Fruit fly (Drosophila melanogaster) whole organism, embryonic: Measurements from ENCODE around the gene CG15044.

Experiments used
- Atf3 ChIP-seq: fragments of 200-800 bp; sonication (Bioruptor generic); optimal IDR thresholded peaks from 3 replicates; lab custom pipeline; 2016; ENCODE audit warnings: missing biosample characterization, missing genetic modification characterization
- Blimp-1 ChIP-seq: fragments of 200-800 bp; sonication (Bioruptor generic); optimal IDR thresholded peaks from 3 replicates; lab custom pipeline; 2018; ENCODE audit warnings: missing biosample characterization, missing genetic modification characterization, mild to moderate bottlenecking, moderate library complexity, missing genetic modification reagents
- CG10274 ChIP-seq: fragments of 200-800 bp; sonication (Bioruptor generic); optimal IDR thresholded peaks from 3 replicates; lab custom pipeline; 2017; ENCODE audit warnings: missing biosample characterization, mild to moderate bottlenecking, missing genetic modification characterization
- CG10654 ChIP-seq: fragments of 200-800 bp; sonication (Bioruptor generic); optimal IDR thresholded peaks from 2 replicates; lab custom pipeline; 2016; ENCODE audit warnings: missing biosample characterization, missing genetic modification characterization
- CG11093 ChIP-seq: fragments of 200-800 bp; sonication (Bioruptor generic); IDR thresholded peaks from 3 replicates; pipeline ENCODE4 v1.3.6; 2022; ENCODE audit warnings: missing biosample characterization, missing genetic modification characterization
- CG11456 ChIP-seq: fragments of 200-800 bp; sonication (Bioruptor generic); IDR thresholded peaks from 3 replicates; pipeline ENCODE4 v1.3.6; 2022; ENCODE audit warnings: missing biosample characterization, missing genetic modification characterization
- CG14667 ChIP-seq: fragments of 200-800 bp; sonication (Bioruptor generic); IDR thresholded peaks from 2 replicates; pipeline ENCODE4 v1.3.6; 2022; ENCODE audit warnings: missing biosample characterization, missing genetic modification characterization
- CG15601 ChIP-seq: fragments of 200-800 bp; sonication (Bioruptor generic); optimal IDR thresholded peaks from 3 replicates; lab custom pipeline; 2019; ENCODE audit warnings: missing biosample characterization, mild to moderate bottlenecking, missing genetic modification characterization, moderate library complexity
- CG2678 ChIP-seq: fragments of 200-800 bp; sonication (Bioruptor generic); optimal IDR thresholded peaks from 3 replicates; lab custom pipeline; 2019; ENCODE audit warnings: missing biosample characterization, mild to moderate bottlenecking, missing genetic modification characterization, moderate library complexity
- CG30403 ChIP-seq: fragments of 200-800 bp; sonication (Bioruptor generic); optimal IDR thresholded peaks from 3 replicates; lab custom pipeline; 2016; ENCODE audit warnings: missing biosample characterization, missing genetic modification characterization
- CG31388 ChIP-seq: fragments of 200-800 bp; sonication (Bioruptor generic); optimal IDR thresholded peaks from 2 replicates; lab custom pipeline; 2016; ENCODE audit warnings: missing biosample characterization, missing genetic modification characterization
- CG3163 ChIP-seq: fragments of 200-800 bp; sonication (Bioruptor generic); optimal IDR thresholded peaks from 3 replicates; lab custom pipeline; 2016; ENCODE audit warnings: missing biosample characterization, missing genetic modification characterization
- CG32532 ChIP-seq: fragments of 200-800 bp; sonication (Bioruptor generic); IDR thresholded peaks from 2 replicates; pipeline ENCODE4 v1.3.6; 2022; ENCODE audit warnings: missing biosample characterization, missing genetic modification characterization
- CG3281 ChIP-seq: fragments of 200-800 bp; sonication (Bioruptor generic); optimal IDR thresholded peaks from 3 replicates; lab custom pipeline; 2017; ENCODE audit warnings: missing biosample characterization, mild to moderate bottlenecking, missing genetic modification characterization
- CG33557 ChIP-seq: fragments of 200-800 bp; sonication (Bioruptor generic); optimal IDR thresholded peaks from 2 replicates; lab custom pipeline; 2019; ENCODE audit warnings: missing biosample characterization, mild to moderate bottlenecking, missing genetic modification characterization, moderate library complexity
- CG42726 ChIP-seq: fragments of 200-800 bp; sonication (Bioruptor generic); IDR thresholded peaks from 2 replicates; pipeline ENCODE4 v1.3.6; 2022; ENCODE audit warnings: missing biosample characterization, missing genetic modification characterization; ENCODE audit not compliant: partially characterized antibody
- CG4328 ChIP-seq: fragments of 200-800 bp; sonication (Bioruptor generic); optimal IDR thresholded peaks from 3 replicates; lab custom pipeline; 2017; ENCODE audit warnings: missing biosample characterization, missing genetic modification reagents, missing genetic modification characterization
- CG43689 ChIP-seq: fragments of 200-800 bp; sonication (Bioruptor generic); IDR thresholded peaks from 2 replicates; pipeline ENCODE4 v1.3.6; 2022; ENCODE audit warnings: missing biosample characterization, missing genetic modification characterization
- CG6689 ChIP-seq: fragments of 200-800 bp; sonication (Bioruptor generic); IDR thresholded peaks from 2 replicates; pipeline ENCODE4 v1.3.6; 2022; ENCODE audit warnings: missing biosample characterization, missing genetic modification characterization
- CG8359 ChIP-seq: fragments of 200-800 bp; sonication (Bioruptor generic); optimal IDR thresholded peaks from 2 replicates; lab custom pipeline; 2017; ENCODE audit warnings: missing biosample characterization, mild to moderate bottlenecking, missing genetic modification characterization, borderline replicate concordance
- CG8478 ChIP-seq: fragments of >200 bp; optimal IDR thresholded peaks from 2 replicates; lab custom pipeline; 2018
- CG9876 ChIP-seq: fragments of 200-800 bp; sonication (Bioruptor generic); optimal IDR thresholded peaks from 2 replicates; lab custom pipeline; 2016; ENCODE audit warnings: missing biosample characterization, missing genetic modification characterization
- Eip74EF ChIP-seq, 2 experiments: fragments of 200-800 bp in 1 of 2; fragments of >200 bp in 1 of 2; sonication (Bioruptor generic) in 1 of 2; optimal IDR thresholded peaks; 2 replicates each; lab custom pipeline; 2017 to 2019; ENCODE audit warnings: missing biosample characterization in 2 of 2, missing genetic modification characterization in 2 of 2, mild to moderate bottlenecking in 1 of 2, moderate library complexity in 1 of 2
- Med ChIP-seq: fragments of 200-800 bp; sonication (Bioruptor generic); peaks from one replicate; lab custom pipeline; 2016; ENCODE audit warnings: missing biosample characterization, missing genetic modification characterization, mild to moderate bottlenecking, inconsistent platforms, moderate library complexity
- Oli ChIP-seq: fragments of 200-800 bp; sonication (Bioruptor generic); optimal IDR thresholded peaks from 2 replicates; lab custom pipeline; 2018; ENCODE audit warnings: missing biosample characterization, mild to moderate bottlenecking, missing genetic modification characterization, moderate library complexity
- TFAM ChIP-seq: fragments of 200-800 bp; sonication (Bioruptor generic); optimal IDR thresholded peaks from 2 replicates; lab custom pipeline; 2017; ENCODE audit warnings: missing biosample characterization, missing genetic modification characterization, inconsistent platforms
- ac ChIP-seq: fragments of 200-800 bp; sonication (Bioruptor generic); optimal IDR thresholded peaks from 3 replicates; lab custom pipeline; 2017; ENCODE audit warnings: missing biosample characterization, mild to moderate bottlenecking, missing genetic modification characterization
- ara ChIP-seq: fragments of 200-800 bp; sonication (Bioruptor generic); IDR thresholded peaks from 2 replicates; pipeline ENCODE4 v1.3.6; 2022; ENCODE audit warnings: missing biosample characterization, missing genetic modification characterization
- ato ChIP-seq: fragments of 200-800 bp; sonication (Bioruptor generic); IDR thresholded peaks from 2 replicates; pipeline ENCODE4 v1.3.6; 2022; ENCODE audit warnings: missing biosample characterization, missing genetic modification characterization; ENCODE audit not compliant: partially characterized antibody
- az2 ChIP-seq: fragments of 200-800 bp; sonication (Bioruptor generic); optimal IDR thresholded peaks from 3 replicates; lab custom pipeline; 2016; ENCODE audit warnings: missing biosample characterization, missing genetic modification characterization
- bbx ChIP-seq: fragments of 200-800 bp; sonication (Bioruptor generic); IDR thresholded peaks from 2 replicates; pipeline ENCODE4 v1.3.6; 2022; ENCODE audit warnings: missing biosample characterization, missing genetic modification characterization; ENCODE audit not compliant: partially characterized antibody
- corto ChIP-seq: fragments of 200-800 bp; sonication (Bioruptor generic); optimal IDR thresholded peaks from 2 replicates; lab custom pipeline; 2016; ENCODE audit warnings: missing biosample characterization, mild to moderate bottlenecking, missing genetic modification characterization, moderate library complexity
- crc ChIP-seq: fragments of 200-800 bp; sonication (Bioruptor generic); optimal IDR thresholded peaks from 2 replicates; lab custom pipeline; 2016; ENCODE audit warnings: missing biosample characterization, missing genetic modification characterization
- exex ChIP-seq: fragments of 200-800 bp; sonication (Bioruptor generic); optimal IDR thresholded peaks from 4 replicates; lab custom pipeline; 2018; ENCODE audit warnings: missing biosample characterization, mild to moderate bottlenecking, missing genetic modification characterization, moderate library complexity
- fd3F ChIP-seq: fragments of 200-800 bp; sonication (Bioruptor generic); optimal IDR thresholded peaks from 2 replicates; lab custom pipeline; 2018; ENCODE audit warnings: missing biosample characterization, mild to moderate bottlenecking, missing genetic modification characterization, moderate library complexity
- ftz-f1 ChIP-seq: fragments of 200-800 bp; sonication (Bioruptor generic); optimal IDR thresholded peaks from 2 replicates; lab custom pipeline; 2016; ENCODE audit warnings: missing biosample characterization, missing genetic modification characterization
- gem ChIP-seq: fragments of 200-800 bp; sonication (Bioruptor generic); optimal IDR thresholded peaks from 2 replicates; lab custom pipeline; 2019; ENCODE audit warnings: missing biosample characterization, mild to moderate bottlenecking, missing genetic modification characterization, moderate library complexity
- gsb-n ChIP-seq: fragments of 200-800 bp; sonication (Bioruptor generic); optimal IDR thresholded peaks from 3 replicates; lab custom pipeline; 2018; ENCODE audit warnings: missing biosample characterization, mild to moderate bottlenecking, missing genetic modification characterization
- hkb ChIP-seq, 2 experiments: fragments of 200-800 bp in 1 of 2; fragments of >200 bp in 1 of 2; sonication (Bioruptor generic) in 1 of 2; IDR thresholded peaks in 1 of 2; optimal IDR thresholded peaks in 1 of 2; 2 replicates each; pipeline versions ENCODE4 v1.3.6 to Lab custom; 2017 to 2022; ENCODE audit warnings: missing biosample characterization in 1 of 2, missing genetic modification characterization in 1 of 2
- nau ChIP-seq: fragments of 200-800 bp; sonication (Bioruptor generic); optimal IDR thresholded peaks from 3 replicates; lab custom pipeline; 2017; ENCODE audit warnings: missing biosample characterization, mild to moderate bottlenecking, missing genetic modification characterization, missing genetic modification reagents
- pnt ChIP-seq: fragments of 200-800 bp; sonication (Bioruptor generic); optimal IDR thresholded peaks from 3 replicates; lab custom pipeline; 2016; ENCODE audit warnings: missing biosample characterization, missing genetic modification characterization
- sens ChIP-seq: fragments of 200-800 bp; sonication (Bioruptor generic); peaks from one replicate; lab custom pipeline; 2016; ENCODE audit warnings: missing biosample characterization, missing genetic modification characterization
- sens-2 ChIP-seq: fragments of 200-800 bp; sonication (Bioruptor generic); IDR thresholded peaks from 2 replicates; pipeline ENCODE4 v1.3.6; 2022; ENCODE audit warnings: missing biosample characterization, missing genetic modification characterization
- sug ChIP-seq: fragments of 200-800 bp; optimal IDR thresholded peaks from 2 replicates; lab custom pipeline; 2019; ENCODE audit warnings: missing biosample characterization, mild to moderate bottlenecking, missing genetic modification characterization, moderate library complexity
- tin ChIP-seq: fragments of 200-800 bp; sonication (Bioruptor generic); optimal IDR thresholded peaks from 3 replicates; lab custom pipeline; 2016; ENCODE audit warnings: missing biosample characterization, missing genetic modification characterization
- tll ChIP-seq, 2 experiments: fragments of 200-800 bp in 1 of 2; fragments of >200 bp in 1 of 2; sonication (Bioruptor generic) in 1 of 2; optimal IDR thresholded peaks; 2 replicates each; lab custom pipeline; 2017 to 2019; ENCODE audit warnings: missing biosample characterization in 2 of 2, missing genetic modification characterization in 2 of 2, mild to moderate bottlenecking in 1 of 2, moderate library complexity in 1 of 2
- trem ChIP-seq: fragments of 200-800 bp; optimal IDR thresholded peaks from 3 replicates; lab custom pipeline; 2019; ENCODE audit warnings: missing biosample characterization, mild to moderate bottlenecking, missing genetic modification characterization, moderate library complexity
- z ChIP-seq: fragments of 200-800 bp; sonication (Bioruptor generic); IDR thresholded peaks from 3 replicates; pipeline ENCODE4 v1.3.6; 2022; ENCODE audit warnings: missing biosample characterization, missing genetic modification characterization

Gene CG15044

DNA sequence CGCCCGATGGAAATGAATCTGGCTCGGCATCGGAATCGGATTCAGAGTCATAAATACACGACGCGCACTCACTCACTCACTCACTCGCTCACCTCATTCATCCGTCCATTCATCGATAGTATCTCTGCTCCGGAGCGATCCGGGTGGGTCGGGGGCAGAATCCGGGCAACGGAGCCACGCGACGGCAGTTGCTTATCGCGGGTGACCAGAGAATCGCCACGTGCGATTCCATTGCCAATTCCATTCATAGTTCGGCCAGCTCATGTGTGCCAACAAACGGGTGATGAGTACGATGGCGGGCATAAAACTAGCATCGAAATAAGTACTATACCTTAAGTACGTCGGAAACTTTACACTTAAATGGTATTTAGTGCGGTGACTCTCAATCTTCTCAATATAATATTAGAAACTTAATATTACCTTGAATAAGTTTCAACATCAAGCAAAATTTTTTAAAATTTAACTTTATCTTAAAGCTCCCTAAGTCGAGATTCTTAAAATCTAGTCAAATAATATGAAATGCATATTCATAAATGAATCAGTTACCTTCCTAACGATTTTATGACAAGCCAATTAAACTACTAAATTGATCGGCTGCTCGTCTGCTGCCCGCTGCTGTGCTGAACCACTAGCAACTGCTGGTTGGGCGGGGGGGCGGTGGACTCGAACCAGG lies 32.9 kb upstream of the CG15044 start (continued):
- peak in 1 of 2 experiments; percentile 5 for TF ChIP-seq Eip74EF (GFP tag; optimal IDR thresholded peaks at IDR 0.05; lab: Kevin White, UChicago)
- TF ChIP-seq bbx (GFP tag; lab: Robert Waterston, UW) = no peak
- no peak for TF ChIP-seq ara (GFP tag; lab: Robert Waterston, UW)
- TF ChIP-seq corto (GFP tag; lab: Kevin White, UChicago) = no peak
- TF ChIP-seq sens (GFP tag; lab: Kevin White, UChicago) = peak; percentile 84
- TF ChIP-seq Atf3 (GFP tag; lab: Kevin White, UChicago) = no peak
- TF ChIP-seq trem = peak; percentile 47
- TF ChIP-seq CG42726 = no peak
- peak; percentile 40 for TF ChIP-seq tin (GFP tag; lab: Kevin White, UChicago)
- 0 out of 2 replicates have a peak, but pooled peaks have one; percentile 8 for TF ChIP-seq CG32532 (GFP tag; lab: Robert Waterston, UW)
- 0 out of 2 replicates have a peak, but pooled peaks have one; percentile 8 for TF ChIP-seq CG14667
- TF ChIP-seq z (GFP tag; lab: Robert Waterston, UW) = peak; percentile 45; the same call in 1 of the 3 replicates
- 0 out of 3 replicates have a peak, but pooled peaks have one; percentile 34 for TF ChIP-seq CG11093 (GFP tag; lab: Robert Waterston, UW)
- TF ChIP-seq CG9876 (GFP tag; lab: Kevin White, UChicago) = no peak
- TF ChIP-seq Oli (tag; lab: Kevin White, UChicago) = peak; percentile 56
- TF ChIP-seq CG10274 (GFP tag; lab: Kevin White, UChicago) = no peak
- TF ChIP-seq CG4328 (GFP tag; lab: Kevin White, UChicago) = no peak
- TF ChIP-seq CG8478 (lab: Kevin White, UChicago) = no peak
- no peak for TF ChIP-seq exex (tag; lab: Kevin White, UChicago)
- TF ChIP-seq ato (GFP tag; lab: Robert Waterston, UW) = no peak
- TF ChIP-seq CG30403 = peak; percentile 48
- no peak for TF ChIP-seq sens-2 (GFP tag; lab: Robert Waterston, UW)
- peak; percentile 40 for TF ChIP-seq CG8359
- TF ChIP-seq CG43689 (GFP tag; lab: Robert Waterston, UW) = no peak
- TF ChIP-seq TFAM (GFP tag; lab: Kevin White, UChicago) = no peak
- peak; percentile 46 for TF ChIP-seq Med
- TF ChIP-seq az2 (GFP tag; lab: Kevin White, UChicago) = peak; percentile 1
- TF ChIP-seq pnt = no peak
- peak; percentile 45 for TF ChIP-seq CG33557 (GFP tag; lab: Kevin White, UChicago)
- TF ChIP-seq hkb (optimal IDR thresholded peaks at IDR 0.05; lab: Kevin White, UChicago) = no peak
- TF ChIP-seq hkb (GFP tag; IDR thresholded peaks at IDR 0.05; lab: Robert Waterston, UW) = peak; percentile 56
- no peak for TF ChIP-seq CG3163 (GFP tag; lab: Kevin White, UChicago)
- TF ChIP-seq CG2678 (tag; lab: Kevin White, UChicago) = peak; percentile 67
- peak; percentile 10; the same call in 1 of the 3 replicates for TF ChIP-seq CG11456 (GFP tag; lab: Robert Waterston, UW)
- peak; percentile 43 for TF ChIP-seq sug (tag; lab: Kevin White, UChicago)
- peak; percentile 59 for TF ChIP-seq Blimp-1
- no peak for TF ChIP-seq fd3F (GFP tag; lab: Kevin White, UChicago)
- TF ChIP-seq crc (GFP tag; lab: Kevin White, UChicago) = no peak
- peak; percentile 22 for TF ChIP-seq CG15601 (tag; lab: Kevin White, UChicago)
- TF ChIP-seq tll (GFP tag; optimal IDR thresholded peaks at IDR 0.05; lab: Kevin White, UChicago) = no peak
- TF ChIP-seq CG3281 = peak; percentile 53
- TF ChIP-seq nau (GFP tag; lab: Kevin White, UChicago) = peak; percentile 4
- no peak for TF ChIP-seq ftz-f1 (GFP tag; lab: Kevin White, UChicago)
- TF ChIP-seq gem = peak; percentile 68
- no peak for TF ChIP-seq ac
- no peak for TF ChIP-seq CG31388
- peak; percentile 51; the same call in 1 of the 2 replicates for TF ChIP-seq CG6689 (GFP tag; lab: Robert Waterston, UW)
- TF ChIP-seq CG10654 = no peak
- peak; percentile 6 for TF ChIP-seq gsb-n (tag; lab: Kevin White, UChicago)
